Fruit fly (Drosophila melanogaster) whole organism, embryonic: Measurements from ENCODE around the gene CG12592.
A peak's percentile ranks its signal among the peaks of the same experiment; 100 is the strongest.

ENCODE experiments used
- BEAF-32 ChIP-seq: fragments of 200-800 bp; sonication (Bioruptor generic); optimal IDR thresholded peaks from 3 replicates; lab custom pipeline; 2017; ENCODE audit warnings: missing biosample characterization, missing genetic modification characterization, mild to moderate bottlenecking, moderate library complexity, missing genetic modification reagents
- CG11504 ChIP-seq: fragments of 200-800 bp; sonication (Bioruptor generic); optimal IDR thresholded peaks from 3 replicates; lab custom pipeline; 2019; ENCODE audit warnings: missing biosample characterization, mild to moderate bottlenecking, missing genetic modification characterization, moderate library complexity
- CG17186 ChIP-seq: fragments of 200-800 bp; sonication (Bioruptor generic); optimal IDR thresholded peaks from 3 replicates; lab custom pipeline; 2017; ENCODE audit warnings: missing biosample characterization, missing genetic modification reagents, missing genetic modification characterization
- CG17361 ChIP-seq: fragments of 200-800 bp; sonication (Bioruptor generic); IDR thresholded peaks from 3 replicates; pipeline ENCODE4 v1.3.6; 2022; ENCODE audit warnings: missing biosample characterization, missing genetic modification characterization
- CG18599 ChIP-seq: fragments of 200-800 bp; sonication (Bioruptor generic); optimal IDR thresholded peaks from 3 replicates; lab custom pipeline; 2017; ENCODE audit warnings: missing biosample characterization, missing genetic modification characterization, mild to moderate bottlenecking, moderate library complexity, missing genetic modification reagents
- CG34376 ChIP-seq: fragments of 200-800 bp; sonication (Bioruptor generic); optimal IDR thresholded peaks from 2 replicates; lab custom pipeline; 2018; ENCODE audit warnings: missing biosample characterization, mild to moderate bottlenecking, missing genetic modification characterization
- CG5180 ChIP-seq: fragments of 200-800 bp; sonication (Bioruptor generic); optimal IDR thresholded peaks from 3 replicates; lab custom pipeline; 2017; ENCODE audit warnings: missing biosample characterization, missing genetic modification characterization, mild to moderate bottlenecking, moderate library complexity, missing genetic modification reagents
- CG6272 ChIP-seq: fragments of 200-800 bp; sonication (Bioruptor generic); IDR thresholded peaks from 2 replicates; pipeline ENCODE4 v1.3.6; 2022; ENCODE audit warnings: missing biosample characterization, missing genetic modification characterization
- CG6791 ChIP-seq: fragments of 200-800 bp; sonication (Bioruptor generic); IDR thresholded peaks from 3 replicates; pipeline ENCODE4 v1.3.6; 2022; ENCODE audit warnings: missing biosample characterization, missing genetic modification characterization; ENCODE audit not compliant: partially characterized antibody
- CG7556 ChIP-seq: fragments of 200-800 bp; sonication (Bioruptor generic); optimal IDR thresholded peaks from 2 replicates; lab custom pipeline; 2017; ENCODE audit warnings: missing biosample characterization, mild to moderate bottlenecking, missing genetic modification characterization
- CG8089 ChIP-seq: fragments of 200-800 bp; sonication (Bioruptor generic); optimal IDR thresholded peaks from 3 replicates; lab custom pipeline; 2016; ENCODE audit warnings: missing biosample characterization, missing genetic modification characterization
- CG8290 ChIP-seq, 3 experiments: fragments of 200-800 bp; sonication (Bioruptor generic); optimal IDR thresholded peaks; 2 replicates each; lab custom pipeline; 2016 to 2019; ENCODE audit warnings: missing biosample characterization in 3 of 3, missing genetic modification characterization in 3 of 3, mild to moderate bottlenecking in 2 of 3, moderate library complexity in 1 of 3
- CG8478 ChIP-seq: fragments of >200 bp; optimal IDR thresholded peaks from 2 replicates; lab custom pipeline; 2018
- CG9215 ChIP-seq: fragments of 200-800 bp; sonication (Bioruptor generic); IDR thresholded peaks from 2 replicates; pipeline ENCODE4 v1.3.6; 2022; ENCODE audit warnings: missing biosample characterization, missing genetic modification characterization
- CG9797 ChIP-seq: fragments of 200-800 bp; sonication (Bioruptor generic); optimal IDR thresholded peaks from 3 replicates; lab custom pipeline; 2018; ENCODE audit warnings: missing biosample characterization, mild to moderate bottlenecking, missing genetic modification characterization
- CoRest ChIP-seq: fragments of 200-800 bp; sonication (Bioruptor generic); optimal IDR thresholded peaks from 3 replicates; lab custom pipeline; 2018; ENCODE audit warnings: missing biosample characterization, mild to moderate bottlenecking, missing genetic modification characterization, moderate library complexity
- Gug ChIP-seq: fragments of 200-800 bp; sonication (Bioruptor generic); IDR thresholded peaks from 4 replicates; pipeline ENCODE4 v1.3.6; 2022; ENCODE audit warnings: missing biosample characterization, missing genetic modification characterization
- HLH54F ChIP-seq: fragments of 200-800 bp; sonication (Bioruptor generic); optimal IDR thresholded peaks from 3 replicates; lab custom pipeline; 2016; ENCODE audit warnings: missing biosample characterization, missing genetic modification characterization
- HLHmδ ChIP-seq: fragments of 200-800 bp; sonication (Bioruptor generic); optimal IDR thresholded peaks from 2 replicates; lab custom pipeline; 2018; ENCODE audit warnings: missing biosample characterization, mild to moderate bottlenecking, missing genetic modification characterization, moderate library complexity
- HmgD ChIP-seq: fragments of 200-800 bp; sonication (Bioruptor generic); optimal IDR thresholded peaks from 3 replicates; lab custom pipeline; 2016; ENCODE audit warnings: missing biosample characterization, missing genetic modification characterization
- Pdp1 ChIP-seq, 2 experiments: fragments of 200-800 bp; sonication (Bioruptor generic); optimal IDR thresholded peaks; 3 replicates each; lab custom pipeline; 2016; ENCODE audit warnings: missing biosample characterization in 2 of 2, missing genetic modification characterization in 2 of 2, mild to moderate bottlenecking in 1 of 2, moderate library complexity in 1 of 2
- Rfx ChIP-seq: fragments of 200-800 bp; sonication (Bioruptor generic); IDR thresholded peaks from 2 replicates; pipeline ENCODE4 v1.3.6; 2022; ENCODE audit warnings: missing biosample characterization, missing genetic modification characterization
- Sin3A ChIP-seq: fragments of >200 bp; optimal IDR thresholded peaks from 2 replicates; lab custom pipeline; 2018
- Sox102F ChIP-seq: fragments of 200-800 bp; sonication (Bioruptor generic); optimal IDR thresholded peaks from 2 replicates; lab custom pipeline; 2018; ENCODE audit warnings: missing biosample characterization, mild to moderate bottlenecking, missing genetic modification characterization, moderate library complexity
- ab ChIP-seq: fragments of 200-800 bp; sonication (Bioruptor generic); optimal IDR thresholded peaks from 2 replicates; lab custom pipeline; 2016; ENCODE audit warnings: missing biosample characterization, missing genetic modification characterization
- bsh ChIP-seq, 2 experiments: fragments of 200-800 bp; sonication (Bioruptor generic); optimal IDR thresholded peaks; 2 replicates each; lab custom pipeline; 2017 to 2018; ENCODE audit warnings: mild to moderate bottlenecking in 2 of 2, missing biosample characterization in 2 of 2, missing genetic modification characterization in 2 of 2, moderate library complexity in 1 of 2
- cas ChIP-seq: fragments of 200-800 bp; sonication (Bioruptor generic); IDR thresholded peaks from 2 replicates; pipeline ENCODE4 v1.3.6; 2022; ENCODE audit warnings: missing biosample characterization, missing genetic modification characterization
- cg ChIP-seq: fragments of 200-800 bp; sonication (Bioruptor generic); optimal IDR thresholded peaks from 3 replicates; lab custom pipeline; 2019; ENCODE audit warnings: missing biosample characterization, mild to moderate bottlenecking, missing genetic modification characterization, moderate library complexity
- crol ChIP-seq: fragments of 200-800 bp; sonication (Bioruptor generic); IDR thresholded peaks from 2 replicates; pipeline ENCODE4 v1.3.6; 2022; ENCODE audit warnings: missing biosample characterization, missing genetic modification characterization
- cwo ChIP-seq: fragments of 200-800 bp; sonication (Bioruptor generic); optimal IDR thresholded peaks from 3 replicates; lab custom pipeline; 2017; ENCODE audit warnings: missing biosample characterization, missing genetic modification characterization, mild to moderate bottlenecking, moderate library complexity, missing genetic modification reagents
- dm ChIP-seq: fragments of 200-800 bp; sonication (Bioruptor generic); optimal IDR thresholded peaks from 3 replicates; lab custom pipeline; 2016; ENCODE audit warnings: missing biosample characterization, missing genetic modification characterization
- fd64A ChIP-seq: fragments of 200-800 bp; sonication (Bioruptor generic); optimal IDR thresholded peaks from 3 replicates; lab custom pipeline; 2018; ENCODE audit warnings: missing biosample characterization, mild to moderate bottlenecking, missing genetic modification characterization
- gem ChIP-seq: fragments of 200-800 bp; sonication (Bioruptor generic); optimal IDR thresholded peaks from 2 replicates; lab custom pipeline; 2019; ENCODE audit warnings: missing biosample characterization, mild to moderate bottlenecking, missing genetic modification characterization, moderate library complexity
- kni ChIP-seq: fragments of 200-800 bp; sonication (Bioruptor generic); optimal IDR thresholded peaks from 3 replicates; lab custom pipeline; 2017; ENCODE audit warnings: mild to moderate bottlenecking, missing biosample characterization, missing genetic modification reagents, missing genetic modification characterization
- lola ChIP-seq, 3 experiments: fragments of >200 bp in 2 of 3; fragments of 200-800 bp in 1 of 3; sonication (Bioruptor generic) in 1 of 3; optimal IDR thresholded peaks; 2 replicates each; lab custom pipeline; 2017 to 2019; ENCODE audit warnings: missing biosample characterization in 3 of 3, missing genetic modification characterization in 3 of 3, mild to moderate bottlenecking in 1 of 3, moderate library complexity in 1 of 3
- nau ChIP-seq: fragments of 200-800 bp; sonication (Bioruptor generic); optimal IDR thresholded peaks from 3 replicates; lab custom pipeline; 2017; ENCODE audit warnings: missing biosample characterization, mild to moderate bottlenecking, missing genetic modification characterization, missing genetic modification reagents
- nom ChIP-seq: fragments of 200-800 bp; sonication (Bioruptor generic); optimal IDR thresholded peaks from 2 replicates; lab custom pipeline; 2017; ENCODE audit warnings: missing biosample characterization, missing genetic modification characterization, mild to moderate bottlenecking, moderate library complexity, missing genetic modification reagents
- sens ChIP-seq: fragments of 200-800 bp; sonication (Bioruptor generic); peaks from one replicate; lab custom pipeline; 2016; ENCODE audit warnings: missing biosample characterization, missing genetic modification characterization
- sima ChIP-seq: fragments of 200-800 bp; sonication (Bioruptor generic); optimal IDR thresholded peaks from 2 replicates; lab custom pipeline; 2016; ENCODE audit warnings: missing biosample characterization, missing genetic modification characterization
- sug ChIP-seq: fragments of 200-800 bp; optimal IDR thresholded peaks from 2 replicates; lab custom pipeline; 2019; ENCODE audit warnings: missing biosample characterization, mild to moderate bottlenecking, missing genetic modification characterization, moderate library complexity
- wdn ChIP-seq: fragments of 200-800 bp; sonication (Bioruptor generic); IDR thresholded peaks from 2 replicates; pipeline ENCODE4 v1.3.6; 2022; ENCODE audit warnings: missing biosample characterization, missing genetic modification characterization

The CG12592 gene

DNA sequence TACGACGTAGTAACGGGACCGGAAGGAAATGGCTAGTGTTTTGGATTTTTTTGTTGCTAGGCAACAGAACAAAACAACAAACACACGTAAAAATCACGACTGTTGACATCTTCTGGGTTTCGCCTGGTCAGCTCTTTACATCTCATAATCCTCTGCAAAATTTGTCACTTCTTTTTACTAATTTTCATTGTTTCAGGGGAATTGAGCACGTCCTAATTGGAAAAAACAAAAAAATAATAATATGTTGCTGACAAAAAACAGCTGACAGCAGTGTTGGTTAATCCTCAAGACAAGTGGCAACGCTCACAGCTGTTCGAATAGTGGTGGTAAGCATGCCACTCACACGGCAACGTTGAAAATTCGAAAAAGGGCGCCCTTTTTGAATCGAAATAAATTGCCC is 39.7 kb downstream of the CG12592 start, which contains the start of gene Rfx (continued):
- no peak for TF ChIP-seq Rfx (GFP tag; lab: Robert Waterston, UW)
- TF ChIP-seq CG6272 (GFP tag; lab: Robert Waterston, UW): no peak
- no peak for TF ChIP-seq CG17361 (GFP tag; lab: Robert Waterston, UW)
- no peak for TF ChIP-seq wdn (GFP tag; lab: Robert Waterston, UW)
- no peak for TF ChIP-seq sima
- TF ChIP-seq HmgD (GFP tag; lab: Kevin White, UChicago): no peak
- peak; percentile 41 for TF ChIP-seq CG18599 (GFP tag; lab: Kevin White, UChicago)
- peak; percentile 7 for TF ChIP-seq CoRest (tag; lab: Kevin White, UChicago)
- no peak for TF ChIP-seq HLHmδ (GFP tag; lab: Kevin White, UChicago)
- TF ChIP-seq CG6791 (GFP tag; lab: Robert Waterston, UW): no peak
- TF ChIP-seq lola (GFP tag; optimal IDR thresholded peaks at IDR 0.05; lab: Kevin White, UChicago): no peak
- TF ChIP-seq CG9797 (GFP tag; lab: Kevin White, UChicago): peak; percentile 47
- TF ChIP-seq nom (GFP tag; lab: Kevin White, UChicago): peak; percentile 55
- no peak for TF ChIP-seq crol
- no peak for TF ChIP-seq ab (GFP tag; lab: Kevin White, UChicago)
- peak; percentile 43 for TF ChIP-seq CG7556
- TF ChIP-seq CG34376 (GFP tag; lab: Kevin White, UChicago): peak; percentile 51
- TF ChIP-seq HLH54F: no peak

DNA sequence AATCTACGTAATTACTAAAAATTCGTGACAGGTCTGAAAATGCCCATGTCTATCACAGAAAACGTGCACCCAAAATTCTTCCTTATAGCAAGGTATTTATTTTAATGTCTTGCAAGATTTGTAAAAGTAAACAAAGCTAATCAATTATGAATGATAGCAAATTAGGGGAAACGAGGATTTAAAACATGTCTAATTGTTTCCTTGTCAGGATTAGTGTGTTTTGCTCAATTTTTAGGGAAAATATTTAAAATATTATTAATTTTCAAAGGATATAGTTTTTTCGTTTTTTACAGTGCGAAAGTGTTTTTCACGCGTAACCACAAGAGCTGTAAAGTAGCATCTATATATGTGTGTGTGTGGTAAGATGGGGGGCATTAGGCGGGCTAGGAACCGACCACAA is 40.8 kb downstream of the CG12592 start:
- peak; percentile 2 for TF ChIP-seq gem (tag; lab: Kevin White, UChicago)
- no peak for TF ChIP-seq fd64A (GFP tag; lab: Kevin White, UChicago)
- no peak for TF ChIP-seq dm (GFP tag; lab: Kevin White, UChicago)
- TF ChIP-seq Sin3A (lab: Kevin White, UChicago): no peak
- no peak for TF ChIP-seq kni (GFP tag; lab: Kevin White, UChicago)
- TF ChIP-seq sens: peak; percentile 30
- no peak for TF ChIP-seq nau (GFP tag; lab: Kevin White, UChicago)
- no peak for TF ChIP-seq sug (tag; lab: Kevin White, UChicago)
- no peak for TF ChIP-seq CG8478 (lab: Kevin White, UChicago)
- TF ChIP-seq BEAF-32 (GFP tag; lab: Kevin White, UChicago): no peak
- TF ChIP-seq Sox102F: no peak
- TF ChIP-seq CG11504 (tag; lab: Kevin White, UChicago): peak; percentile 5

DNA sequence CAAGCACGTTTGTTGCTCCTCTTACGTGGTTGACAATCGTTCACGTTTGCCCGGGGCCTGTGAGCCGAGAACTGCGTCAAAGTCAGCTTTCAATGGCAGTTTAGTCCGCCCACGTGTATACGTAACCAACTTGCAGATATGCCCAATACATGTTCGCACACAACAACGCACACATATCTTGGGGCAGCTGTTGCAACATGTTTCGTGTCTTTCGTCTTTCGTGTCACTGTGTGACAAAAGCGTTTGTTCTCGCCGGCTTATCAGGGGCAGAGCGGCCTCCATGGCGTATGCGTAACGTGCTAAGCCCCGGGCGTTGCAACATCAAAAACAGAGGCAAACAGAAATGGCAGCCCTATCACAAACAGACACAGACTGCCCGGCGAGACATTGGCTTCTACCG is 41.3 kb downstream of the CG12592 start:
- TF ChIP-seq Gug (GFP tag; lab: Robert Waterston, UW) (no peak), kni (GFP tag; lab: Kevin White, UChicago) (peak; percentile 38), CG8290 (GFP tag; optimal IDR thresholded peaks at IDR 0.05; lab: Kevin White, UChicago) (no peak), CG8290 (tag; optimal IDR thresholded peaks at IDR 0.05; lab: Kevin White, UChicago) (peak in 1 of 2 experiments; percentile 2), cg (peak; percentile 16), cwo (peak; percentile 58), bsh (GFP tag; optimal IDR thresholded peaks at IDR 0.05; lab: Kevin White, UChicago) (no peak), cas (GFP tag; lab: Robert Waterston, UW) (no peak), CG8089 (GFP tag; lab: Kevin White, UChicago) (no peak), Pdp1 (GFP tag; optimal IDR thresholded peaks at IDR 0.05; lab: Kevin White, UChicago) (peak in 1 of 2 experiments; percentile 64), CG17186 (GFP tag; lab: Kevin White, UChicago) (no peak), CG9215 (GFP tag; lab: Robert Waterston, UW) (no peak), CG5180 (GFP tag; lab: Kevin White, UChicago) (peak; percentile 95)
